Worm (Caenorhabditis elegans) whole organism, young adult: ENCODE measurements around the gene Y41E3.19.

ENCODE experiments used
- B0019.2 ChIP-seq: fragments of 200-800 bp; sonication (Bioruptor generic); conservative IDR thresholded peaks from 2 replicates; pipeline ENCODE4 v1.3.6; 2022; ENCODE audit warnings: missing genetic modification reagents, missing genetic modification characterization, missing compliant biosample characterization
- C17E4.6 ChIP-seq: fragments of 200-800 bp; sonication (Bioruptor generic); IDR thresholded peaks from 2 replicates; pipeline ENCODE4 v1.3.6; 2022; ENCODE audit warnings: missing genetic modification reagents, missing genetic modification characterization, missing compliant biosample characterization
- F52B5.7 ChIP-seq: sonication (generic microtip); optimal IDR thresholded peaks from 2 replicates; lab custom pipeline; 2016; ENCODE audit warnings: mild to moderate bottlenecking, missing genetic modification characterization, missing compliant biosample characterization
- F55B11.4 ChIP-seq: sonication (generic microtip); optimal IDR thresholded peaks from 2 replicates; lab custom pipeline; 2016; ENCODE audit warnings: missing compliant biosample characterization, missing genetic modification characterization, borderline replicate concordance; ENCODE audit not compliant: insufficient read depth
- Y53F4B.3 ChIP-seq: fragments of 200-800 bp; sonication (Bioruptor generic); IDR thresholded peaks from 2 replicates; pipeline ENCODE4 v1.3.6; 2022; ENCODE audit warnings: missing genetic modification reagents, missing genetic modification characterization, missing compliant biosample characterization
- Y53G8AR.9 ChIP-seq: fragments of 200-800 bp; sonication (Bioruptor generic); conservative IDR thresholded peaks from 2 replicates; pipeline ENCODE4 v1.3.6; 2022; ENCODE audit warnings: missing genetic modification reagents, missing genetic modification characterization, missing compliant biosample characterization
- akir-1 ChIP-seq: fragments of 200-800 bp; sonication (Bioruptor generic); optimal IDR thresholded peaks from 2 replicates; lab custom pipeline; 2018; ENCODE audit warnings: mild to moderate bottlenecking, missing genetic modification characterization, moderate library complexity, missing compliant biosample characterization
- aptf-3 ChIP-seq: fragments of 200-800 bp; sonication (Bioruptor generic); IDR thresholded peaks from 2 replicates; pipeline ENCODE4 v1.3.6; 2022; ENCODE audit warnings: missing genetic modification characterization, missing compliant biosample characterization
- attf-6 ChIP-seq: fragments of 200-800 bp; sonication (Bioruptor generic); IDR thresholded peaks from 2 replicates; pipeline ENCODE4 v1.3.6; 2022; ENCODE audit warnings: missing genetic modification reagents, missing genetic modification characterization, missing compliant biosample characterization
- bed-1 ChIP-seq: fragments of 200-800 bp; sonication (Bioruptor generic); IDR thresholded peaks from 2 replicates; pipeline ENCODE4 v1.3.6; 2022; ENCODE audit warnings: missing genetic modification reagents, missing genetic modification characterization, missing compliant biosample characterization
- cebp-1 ChIP-seq, 2 experiments: fragments of 200-800 bp in 1 of 2; sonication (Bioruptor generic) in 1 of 2; sonication (generic microtip) in 1 of 2; IDR thresholded peaks in 1 of 2; optimal IDR thresholded peaks in 1 of 2; 2 replicates each; pipeline versions ENCODE4 v1.3.6 to Lab custom; 2017 to 2022; ENCODE audit warnings: missing compliant biosample characterization in 2 of 2, missing genetic modification characterization in 2 of 2, mild to moderate bottlenecking in 1 of 2, missing genetic modification reagents in 1 of 2, moderate library complexity in 1 of 2
- cebp-2 ChIP-seq: fragments of 200-800 bp; sonication (Bioruptor generic); IDR thresholded peaks from 2 replicates; pipeline ENCODE4 v1.3.6; 2022; ENCODE audit warnings: missing genetic modification characterization, missing compliant biosample characterization
- ceh-100 ChIP-seq: fragments of 200-800 bp; sonication (Bioruptor generic); IDR thresholded peaks from 2 replicates; pipeline ENCODE4 v1.3.6; 2022; ENCODE audit warnings: missing genetic modification reagents, missing genetic modification characterization, missing compliant biosample characterization
- ceh-27 ChIP-seq: fragments of 200-800 bp; sonication (Bioruptor generic); optimal IDR thresholded peaks from 2 replicates; lab custom pipeline; 2018; ENCODE audit warnings: mild to moderate bottlenecking, missing genetic modification characterization, moderate library complexity, missing compliant biosample characterization
- ceh-40 ChIP-seq: fragments of 200-800 bp; sonication (Bioruptor generic); IDR thresholded peaks from 2 replicates; pipeline ENCODE4 v1.3.6; 2022; ENCODE audit warnings: missing genetic modification characterization, missing compliant biosample characterization
- ceh-58 ChIP-seq: fragments of 200-800 bp; sonication (Bioruptor generic); IDR thresholded peaks from 2 replicates; pipeline ENCODE4 v1.3.6; 2022; ENCODE audit warnings: missing genetic modification characterization, missing compliant biosample characterization
- ceh-79 ChIP-seq: sonication (generic microtip); optimal IDR thresholded peaks from 2 replicates; lab custom pipeline; 2017; ENCODE audit warnings: mild to moderate bottlenecking, missing genetic modification characterization, missing compliant biosample characterization
- die-1 ChIP-seq: sonication (generic microtip); optimal IDR thresholded peaks from 2 replicates; lab custom pipeline; 2016; ENCODE audit warnings: missing genotype, mild to moderate bottlenecking, missing genetic modification characterization, missing compliant biosample characterization
- ets-4 ChIP-seq: fragments of 200-800 bp; sonication (Bioruptor generic); optimal IDR thresholded peaks from 2 replicates; lab custom pipeline; 2018; ENCODE audit warnings: mild to moderate bottlenecking, missing genetic modification characterization, missing compliant biosample characterization
- let-607 ChIP-seq, 2 experiments: fragments of 200-800 bp in 1 of 2; sonication (Bioruptor generic) in 1 of 2; sonication (generic microtip) in 1 of 2; optimal IDR thresholded peaks; 2 replicates each; lab custom pipeline; 2016 to 2018; ENCODE audit warnings: mild to moderate bottlenecking in 2 of 2, missing compliant biosample characterization in 2 of 2, missing genetic modification characterization in 2 of 2, moderate library complexity in 2 of 2, missing genotype in 1 of 2
- lin-54 ChIP-seq: fragments of 200-800 bp; sonication (Bioruptor generic); optimal IDR thresholded peaks from 2 replicates; lab custom pipeline; 2018; ENCODE audit warnings: mild to moderate bottlenecking, missing genetic modification characterization, missing compliant biosample characterization
- madf-10 ChIP-seq: sonication (generic microtip); optimal IDR thresholded peaks from 2 replicates; lab custom pipeline; 2016; ENCODE audit warnings: mild to moderate bottlenecking, missing genetic modification characterization, missing compliant biosample characterization
- madf-6 ChIP-seq: fragments of 200-800 bp; sonication (Bioruptor generic); IDR thresholded peaks from 2 replicates; pipeline ENCODE4 v1.3.6; 2022; ENCODE audit warnings: missing genetic modification reagents, missing genetic modification characterization, missing compliant biosample characterization
- mxl-1 ChIP-seq: sonication (generic microtip); optimal IDR thresholded peaks from 2 replicates; lab custom pipeline; 2016; ENCODE audit warnings: missing genetic modification characterization, missing compliant biosample characterization
- nhr-120 ChIP-seq: fragments of 200-800 bp; sonication (Bioruptor generic); IDR thresholded peaks from 2 replicates; pipeline ENCODE4 v1.3.6; 2022; ENCODE audit warnings: missing genetic modification characterization, missing compliant biosample characterization
- nhr-179 ChIP-seq: sonication (generic microtip); optimal IDR thresholded peaks from 2 replicates; lab custom pipeline; 2016; ENCODE audit warnings: mild to moderate bottlenecking, missing genetic modification characterization, missing compliant biosample characterization
- pbrm-1 ChIP-seq: fragments of 200-800 bp; sonication (Bioruptor generic); IDR thresholded peaks from 2 replicates; pipeline ENCODE4 v1.3.6; 2022; ENCODE audit warnings: missing genetic modification reagents, missing genetic modification characterization, missing compliant biosample characterization
- snpc-4 ChIP-seq, 5 experiments: fragments of 150-350 bp in 1 of 5; sonication (generic microtip) in 4 of 5; optimal IDR thresholded peaks; 2 replicates each; lab custom pipeline; 2014 to 2018; ENCODE audit warnings: missing genetic modification characterization in 5 of 5, missing biosample characterization in 3 of 5, antibody characterized with exemption in 2 of 5, mild to moderate bottlenecking in 2 of 5, missing compliant biosample characterization in 2 of 5, missing genotype in 2 of 5, moderate library complexity in 2 of 5, missing genetic modification reagents in 1 of 5
- tbx-9 ChIP-seq: sonication (generic microtip); optimal IDR thresholded peaks from 2 replicates; lab custom pipeline; 2016; ENCODE audit warnings: borderline replicate concordance, missing genetic modification characterization, inconsistent platforms, missing compliant biosample characterization
- xnd-1 ChIP-seq: sonication (generic microtip); optimal IDR thresholded peaks from 2 replicates; lab custom pipeline; 2016; ENCODE audit warnings: missing genotype, missing genetic modification reagents, missing genetic modification characterization, missing compliant biosample characterization
- ztf-25 ChIP-seq: fragments of 200-800 bp; sonication (Bioruptor generic); IDR thresholded peaks from 2 replicates; pipeline ENCODE4 v1.3.6; 2022; ENCODE audit warnings: missing genetic modification reagents, missing genetic modification characterization, missing compliant biosample characterization
- ztf-28 ChIP-seq: fragments of 200-800 bp; sonication (Bioruptor generic); IDR thresholded peaks from 2 replicates; pipeline ENCODE4 v1.3.6; 2022; ENCODE audit warnings: missing genetic modification reagents, missing genetic modification characterization, missing compliant biosample characterization

Y41E3.19 gene

DNA sequence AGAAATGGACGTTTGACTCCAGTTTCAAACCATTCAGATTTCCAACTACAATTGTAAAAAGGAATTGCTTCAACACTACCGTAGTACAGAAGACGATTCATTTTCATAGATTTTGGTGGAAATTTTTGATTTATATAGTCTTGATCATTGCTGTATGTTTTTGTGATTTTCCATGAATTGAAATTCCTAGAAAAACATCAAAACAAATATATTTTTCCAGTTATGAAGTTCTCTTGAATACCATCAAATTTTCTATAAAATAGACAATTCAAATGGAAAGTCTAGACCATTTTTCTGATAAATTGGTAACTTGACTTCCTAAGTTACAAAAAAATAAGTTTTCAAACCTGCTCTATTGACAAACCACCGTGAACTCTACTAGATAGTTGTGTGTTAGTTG lies 12.9 kb downstream of the Y41E3.19 start, which contains the start of gene srt-48:
Gene srt-48 (minus strand): TSS at position 101 of the 400 bp plus-strand sequence.
- TF ChIP-seq C17E4.6 (GFP tag; lab: Robert Waterston, UW), result no peak
- no peak for TF ChIP-seq B0019.2
- TF ChIP-seq ets-4 (GFP tag; lab: Kevin White, UChicago), result no peak
- TF ChIP-seq nhr-179 (tag; lab: Kevin White, UChicago), result no peak
- no peak for TF ChIP-seq Y53G8AR.9 (GFP tag; lab: Robert Waterston, UW)
- TF ChIP-seq bed-1 (GFP tag; lab: Robert Waterston, UW), result no peak
- no peak for TF ChIP-seq lin-54 (GFP tag; lab: Kevin White, UChicago)
- no peak for TF ChIP-seq mxl-1 (tag; lab: Kevin White, UChicago)
- TF ChIP-seq ceh-58 (GFP tag; lab: Robert Waterston, UW), result no peak
- TF ChIP-seq xnd-1, result no peak
- no peak for TF ChIP-seq ceh-27 (GFP tag; lab: Kevin White, UChicago)
- TF ChIP-seq akir-1 (GFP tag; lab: Kevin White, UChicago), result no peak

DNA sequence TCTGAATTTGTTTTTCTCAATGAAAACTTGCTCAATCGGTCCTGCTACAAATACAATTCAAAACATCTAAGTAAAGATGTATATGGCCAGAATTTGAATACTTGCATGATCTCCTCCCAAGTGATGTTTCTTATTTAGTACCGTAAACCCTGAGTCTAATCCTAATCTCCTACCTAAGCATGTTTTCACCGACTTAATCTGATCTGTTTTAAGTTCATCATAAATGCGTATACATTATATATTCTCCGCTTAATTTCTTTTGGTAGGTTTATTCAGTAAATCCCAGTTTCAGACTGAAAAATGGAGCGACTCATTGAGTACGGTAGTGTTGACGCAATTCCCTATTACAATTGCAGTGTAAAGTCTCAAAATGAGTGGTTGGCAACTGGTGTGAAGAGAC lies 18.5 kb downstream of the Y41E3.19 start, which contains the start of gene srt-50:
Gene srt-50 (plus strand): TSS at position 301 of the 400 bp plus-strand sequence.
- no peak for TF ChIP-seq madf-6 (GFP tag; lab: Robert Waterston, UW)
- no peak for TF ChIP-seq die-1 (tag; lab: Kevin White, UChicago)

DNA sequence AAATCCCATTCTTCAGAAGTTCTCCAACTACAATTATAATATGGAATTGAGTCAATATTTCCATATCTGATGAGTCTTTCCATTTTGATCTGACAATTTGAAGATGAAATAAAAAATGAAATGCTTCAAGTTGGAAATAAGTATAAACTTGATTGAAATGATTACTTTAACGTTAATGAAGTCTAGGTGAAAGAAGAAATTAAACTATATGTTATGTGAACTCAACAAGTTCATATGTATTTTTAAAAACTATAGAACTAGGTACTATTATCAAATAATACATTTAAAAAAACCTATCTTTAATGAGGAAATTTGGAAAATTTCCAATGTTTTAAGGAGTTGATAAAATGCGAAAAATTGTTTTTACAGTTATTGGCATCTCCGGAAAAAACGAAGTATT lies 42.4 kb downstream of the Y41E3.19 start, which contains the start of gene srt-49:
Gene srt-49 (minus strand): TSS at position 101 of the 400 bp plus-strand sequence.
- TF ChIP-seq ceh-40 (GFP tag; lab: Robert Waterston, UW), result no peak
- no peak for TF ChIP-seq mxl-1 (tag; lab: Kevin White, UChicago)
- TF ChIP-seq F55B11.4 (tag; lab: Kevin White, UChicago), result no peak
- no peak for TF ChIP-seq F52B5.7 (tag; lab: Kevin White, UChicago)
- TF ChIP-seq cebp-1 (GFP tag; IDR thresholded peaks at IDR 0.05; lab: Robert Waterston, UW), result no peak
- no peak for TF ChIP-seq cebp-1 (tag; optimal IDR thresholded peaks at IDR 0.05; lab: Kevin White, UChicago)
- TF ChIP-seq ceh-79 (tag; lab: Kevin White, UChicago), result no peak
- no peak for TF ChIP-seq ztf-28 (GFP tag; lab: Robert Waterston, UW)
- TF ChIP-seq let-607 (tag; optimal IDR thresholded peaks at IDR 0.05; lab: Kevin White, UChicago), result no peak
- TF ChIP-seq madf-10 (tag; lab: Kevin White, UChicago), result no peak
- TF ChIP-seq aptf-3 (GFP tag; lab: Robert Waterston, UW), result no peak
- TF ChIP-seq tbx-9 (tag; lab: Kevin White, UChicago), result no peak
- TF ChIP-seq nhr-120, result no peak
- no peak for TF ChIP-seq pbrm-1 (GFP tag; lab: Robert Waterston, UW)
- no peak for TF ChIP-seq cebp-2
- TF ChIP-seq B0019.2, result no peak
- TF ChIP-seq ceh-100 (GFP tag; lab: Robert Waterston, UW), result no peak
- TF ChIP-seq attf-6, result no peak
- TF ChIP-seq ztf-25 (GFP tag; lab: Robert Waterston, UW), result no peak

DNA sequence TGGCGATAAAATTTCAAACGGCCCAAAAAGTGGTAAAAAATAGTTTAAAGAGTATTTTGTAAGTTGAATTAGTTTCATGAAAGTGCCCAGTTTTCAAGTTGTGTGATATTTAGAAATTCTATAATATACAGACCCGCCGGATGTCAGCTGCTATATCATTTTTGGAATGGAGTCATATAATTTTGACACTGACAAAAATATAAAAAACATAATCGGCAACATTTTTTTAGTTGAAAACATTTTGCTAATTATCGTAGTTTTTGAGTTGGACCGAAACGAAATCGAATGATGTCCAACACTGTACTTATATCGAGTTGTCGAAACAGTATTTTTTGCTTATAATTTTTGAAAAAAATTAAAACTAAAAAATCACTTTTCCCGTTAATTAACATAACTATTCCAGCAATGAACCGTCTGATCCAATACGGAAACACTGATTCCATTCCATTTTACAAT lies 47.3 kb downstream of the Y41E3.19 start, which contains the start of gene srt-44:
Gene srt-44 (plus strand): TSS at position 406 of the 456 bp plus-strand sequence.
- TF ChIP-seq Y53F4B.3 (GFP tag; lab: Robert Waterston, UW), result no peak
- TF ChIP-seq snpc-4 (GFP tag; optimal IDR thresholded peaks at IDR 0.05; lab: Kevin White, UChicago), result no peak
- peak in 1 of 4 experiments; percentile 50 for TF ChIP-seq snpc-4 (tag; optimal IDR thresholded peaks at IDR 0.05; lab: Kevin White, UChicago)
